Worm (Caenorhabditis elegans): ENCODE results near the gene gnrr-3.
A peak's percentile ranks its signal among the peaks of the same experiment; 100 is the strongest.

gnrr-3 gene

DNA sequence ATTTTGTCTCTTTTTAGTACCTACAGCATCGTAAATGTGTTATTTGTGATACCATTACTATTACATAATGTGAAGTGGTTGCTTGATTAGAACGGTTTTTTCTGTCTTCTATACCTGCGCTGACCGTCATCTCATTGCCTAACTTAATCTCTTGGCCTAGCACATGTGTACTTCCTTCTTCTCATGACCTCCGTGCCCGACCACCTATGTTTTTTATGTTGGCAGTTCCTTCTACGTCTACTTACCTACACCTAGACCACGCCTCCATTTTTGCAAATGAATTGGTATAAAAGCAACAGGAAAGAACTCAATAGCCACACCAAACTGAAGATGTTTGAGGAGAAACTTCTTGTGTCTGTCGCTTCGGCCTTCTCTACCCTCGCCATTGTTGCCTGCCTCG, 28.0 kb downstream of the gnrr-3 start, which contains the start of gene col-176:
Gene col-176, plus strand, starts transcription at position 301 of the 400 bp plus-strand sequence.
- TF ChIP-seq efl-1 (optimal IDR thresholded peaks at IDR 0.05) (no peak), efl-1 (GFP tag; optimal IDR thresholded peaks at IDR 0.05 in 1 of 2) (peak in 1 of 2 experiments; percentile 39), ceh-8 (GFP tag; optimal IDR thresholded peaks at IDR 0.05) (no peak), tbx-2 (tag; optimal IDR thresholded peaks at IDR 0.05) (peak; percentile 19)

DNA sequence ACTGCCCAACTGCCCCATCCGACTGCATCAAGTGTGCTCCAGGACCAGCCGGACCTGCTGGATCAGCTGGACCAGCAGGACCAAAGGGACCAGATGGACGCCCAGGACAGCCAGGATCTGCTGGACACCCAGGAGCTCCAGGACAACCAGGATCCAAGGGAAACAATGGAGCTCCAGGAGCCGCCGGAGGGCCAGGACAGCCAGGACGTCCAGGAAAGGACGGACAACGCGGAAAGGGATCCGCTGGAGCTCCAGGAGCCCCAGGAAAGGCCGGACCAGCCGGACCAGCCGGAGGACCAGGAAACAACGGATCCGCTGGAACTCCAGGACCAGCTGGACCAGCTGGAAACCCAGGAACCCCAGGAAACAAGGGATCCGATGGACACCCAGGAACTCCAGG, 28.8 kb downstream of the gnrr-3 start:
- TF ChIP-seq pag-3 (tag; optimal IDR thresholded peaks at IDR 0.05; ENCODE audit: borderline replicate concordance, insufficient read depth) (no peak), ceh-8 (GFP tag; optimal IDR thresholded peaks at IDR 0.05) (peak; percentile 79), efl-1 (optimal IDR thresholded peaks at IDR 0.05) (no peak), efl-1 (GFP tag; optimal IDR thresholded peaks at IDR 0.05 in 1 of 2) (peak in 1 of 2 experiments; percentile 81)

DNA sequence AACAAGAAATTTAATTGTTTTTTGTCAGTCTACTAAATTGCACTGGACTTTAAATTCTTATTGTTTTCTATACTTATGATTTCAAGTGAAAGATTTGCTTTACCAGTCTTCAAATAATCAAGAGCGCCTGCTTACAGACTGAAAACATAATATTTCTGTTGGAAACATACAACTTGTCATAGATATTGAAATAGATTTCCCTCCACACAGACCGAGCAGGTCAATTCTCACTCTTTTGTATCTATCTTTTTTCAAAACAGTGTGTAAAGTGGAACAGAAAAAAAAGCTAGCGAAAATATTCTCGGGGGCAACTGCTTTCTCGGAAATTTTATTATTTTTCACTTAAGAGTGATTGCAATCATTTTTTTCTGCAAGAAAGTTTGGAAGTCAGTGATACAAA, 29.4 kb downstream of the gnrr-3 start:
- TF ChIP-seq unc-98 (GFP tag; IDR thresholded peaks at IDR 0.05) (no peak), tbx-2 (tag; optimal IDR thresholded peaks at IDR 0.05) (peak; percentile 11), swsn-7 (tag; optimal IDR thresholded peaks at IDR 0.05) (no peak), nhr-76 (tag; optimal IDR thresholded peaks at IDR 0.05) (no peak), snpc-4 (tag; optimal IDR thresholded peaks at IDR 0.05) (no peak), mdl-1 (tag; optimal IDR thresholded peaks at IDR 0.05) (no peak), blmp-1 (tag; optimal IDR thresholded peaks at IDR 0.05) (no peak), ceh-8 (GFP tag; optimal IDR thresholded peaks at IDR 0.05) (no peak), ceh-90 (tag; optimal IDR thresholded peaks at IDR 0.05) (no peak), grh-1 (GFP tag; IDR thresholded peaks at IDR 0.05) (no peak), zag-1 (tag; optimal IDR thresholded peaks at IDR 0.05) (no peak), unc-30 (tag; optimal IDR thresholded peaks at IDR 0.05) (no peak), isw-1 (GFP tag; IDR thresholded peaks at IDR 0.05) (no peak), mab-9 (GFP tag; IDR thresholded peaks at IDR 0.05) (no peak), elt-3 (tag; optimal IDR thresholded peaks at IDR 0.05) (no peak), aly-2 (tag; optimal IDR thresholded peaks at IDR 0.05) (peak; percentile 64)

DNA sequence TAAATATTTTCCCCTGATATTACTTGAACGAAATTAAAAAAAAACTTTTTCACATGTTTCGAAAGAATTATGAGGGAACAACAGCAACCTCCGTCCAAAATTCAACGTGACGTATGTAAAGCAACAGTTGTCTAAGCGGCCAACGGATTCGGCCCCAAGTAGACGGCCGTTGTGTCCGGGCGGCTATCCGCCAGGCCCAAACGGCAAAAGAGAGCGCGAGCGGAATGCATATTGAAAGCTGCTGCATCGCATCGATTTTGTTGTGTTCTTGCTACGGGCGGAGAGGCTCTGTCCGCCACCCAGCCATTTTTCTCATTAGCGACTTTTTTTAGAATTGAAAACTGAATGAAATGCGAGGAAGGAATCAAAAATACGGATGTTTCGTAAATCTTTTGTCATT, 30.0 kb downstream of the gnrr-3 start:
- no peak for TF ChIP-seq sox-4 (tag; optimal IDR thresholded peaks at IDR 0.05)
- TF ChIP-seq lin-14 (GFP tag; optimal IDR thresholded peaks at IDR 0.05), result peak; percentile 18

DNA sequence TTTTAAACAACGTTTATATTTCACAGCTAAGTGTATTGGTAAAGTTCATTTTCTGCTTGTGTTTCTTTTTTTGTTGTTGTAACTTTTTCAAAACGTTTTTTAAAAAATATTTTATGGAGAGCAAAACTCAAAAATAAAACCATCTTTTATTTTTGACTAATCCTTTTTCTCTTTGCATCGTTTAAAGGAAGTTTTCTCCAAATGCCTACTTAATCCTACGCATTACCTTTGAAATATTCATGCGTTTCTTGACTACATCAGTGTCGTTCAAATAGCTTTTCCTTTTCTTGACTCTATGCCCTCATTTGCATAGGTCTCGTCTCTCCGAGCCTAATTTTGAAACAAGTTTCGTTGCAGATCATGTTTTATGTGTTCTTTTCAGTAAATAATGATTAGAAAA, 31.8 kb downstream of the gnrr-3 start:
- TF ChIP-seq hlh-4 (tag; optimal IDR thresholded peaks at IDR 0.05), result no peak
- TF ChIP-seq ceh-8 (GFP tag; optimal IDR thresholded peaks at IDR 0.05), result no peak
- TF ChIP-seq mdl-1 (tag; optimal IDR thresholded peaks at IDR 0.05), result no peak
- no peak for TF ChIP-seq sup-37 (GFP tag; optimal IDR thresholded peaks at IDR 0.05)
- TF ChIP-seq pqm-1 (tag; optimal IDR thresholded peaks at IDR 0.05), result no peak
- no peak for TF ChIP-seq irx-1 (tag; optimal IDR thresholded peaks at IDR 0.05)
- TF ChIP-seq blmp-1 (tag; optimal IDR thresholded peaks at IDR 0.05), result no peak
- no peak for TF ChIP-seq hpl-2 (GFP tag; optimal IDR thresholded peaks at IDR 0.05)
- TF ChIP-seq ets-5 (GFP tag; IDR thresholded peaks at IDR 0.05), result no peak
- no peak for TF ChIP-seq efl-1 (optimal IDR thresholded peaks at IDR 0.05)
- TF ChIP-seq efl-1 (GFP tag; optimal IDR thresholded peaks at IDR 0.05 in 1 of 2), result no peak
- no peak for TF ChIP-seq nhr-84 (tag; optimal IDR thresholded peaks at IDR 0.05)
- no peak for TF ChIP-seq dsc-1 (tag; optimal IDR thresholded peaks at IDR 0.05)
- no peak for TF ChIP-seq lin-39 (tag; optimal IDR thresholded peaks at IDR 0.05)

DNA sequence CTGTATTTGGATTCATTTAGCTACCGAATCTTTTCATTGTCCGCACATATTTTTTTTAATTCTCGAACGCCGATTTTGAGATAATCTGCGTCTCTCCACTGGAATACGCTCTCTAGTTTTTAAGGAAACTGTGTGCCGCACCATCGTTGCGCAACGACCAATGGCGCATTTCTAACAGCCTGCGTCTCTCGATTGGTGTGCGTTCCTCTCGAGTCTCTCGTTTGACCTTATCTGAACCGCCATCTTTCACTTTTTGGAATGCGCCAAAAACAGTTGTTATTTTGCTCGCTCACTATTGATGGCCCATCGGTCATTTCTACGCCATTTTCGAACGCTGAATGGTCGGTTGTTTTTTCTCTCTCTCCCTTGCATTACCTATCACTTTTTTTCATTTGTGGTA, 34.0 kb downstream of the gnrr-3 start:
- no peak for TF ChIP-seq efl-1 (optimal IDR thresholded peaks at IDR 0.05)
- TF ChIP-seq efl-1 (GFP tag; optimal IDR thresholded peaks at IDR 0.05 in 1 of 2), result peak in 1 of 2 experiments; percentile 7
- TF ChIP-seq ets-5 (GFP tag; IDR thresholded peaks at IDR 0.05), result no peak

Measured in whole organism, L1 larva.